3 fruit fly cellular contexts compared by ENCODE assay signal in the genomic region with DNA sequence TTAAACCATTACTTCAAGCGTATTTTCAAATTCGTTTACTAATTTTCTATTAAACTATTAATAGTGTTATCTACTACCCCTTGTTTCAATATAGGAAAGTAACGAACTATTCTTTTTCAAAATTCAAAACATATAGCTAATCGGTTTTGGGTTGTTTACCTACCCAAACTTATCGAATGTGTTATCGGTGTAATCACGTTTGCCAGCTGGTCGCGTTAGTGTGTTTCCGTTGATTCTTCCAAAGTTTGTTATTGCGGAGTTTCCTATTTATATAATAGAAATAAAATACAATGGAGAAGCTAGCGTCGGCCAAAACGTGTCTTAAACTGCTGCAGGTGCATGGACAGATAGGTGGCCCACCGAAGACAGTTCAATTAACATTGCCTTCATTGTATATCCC.
TF ChIP-seq lines count a peak whose summit lies in the region.

A gene (plus strand): TSS at position 213 of the 400 bp plus-strand sequence.

- TF ChIP-seq CTCF in whole organism, embryonic (GFP tag; optimal IDR thresholded peaks at IDR 0.05; lab: Kevin White, UChicago) = no peak

TF ChIP-seq in whole organism, adult, 20 proteins besides CTCF, POLR2A, EP300 and RAD21:
- no peak for TF ChIP-seq CG5204 (GFP tag; optimal IDR thresholded peaks at IDR 0.05; lab: Kevin White, UChicago)
- no peak for TF ChIP-seq cic (GFP tag; optimal IDR thresholded peaks at IDR 0.05; lab: Kevin White, UChicago)
- no peak for TF ChIP-seq cnc (optimal IDR thresholded peaks at IDR 0.05; lab: Kevin White, UChicago)
- TF ChIP-seq CG11617 (GFP tag; optimal IDR thresholded peaks at IDR 0.05; lab: Kevin White, UChicago) = no peak
- peak; percentile 12 for TF ChIP-seq bab1 (GFP tag; optimal IDR thresholded peaks at IDR 0.05; lab: Kevin White, UChicago)
- no peak for TF ChIP-seq Hr96 (GFP tag; optimal IDR thresholded peaks at IDR 0.05; lab: Kevin White, UChicago)
- TF ChIP-seq CG7101 (tag; optimal IDR thresholded peaks at IDR 0.05; lab: Kevin White, UChicago) = no peak
- TF ChIP-seq Mnt (GFP tag; optimal IDR thresholded peaks at IDR 0.05; lab: Kevin White, UChicago) = peak; percentile 24

TF ChIP-seq in whole organism, embryonic, 481 proteins besides CTCF, POLR2A, EP300 and RAD21 (continues in another document):
- peak; percentile 55 for TF ChIP-seq bbx (GFP tag; IDR thresholded peaks at IDR 0.05; lab: Robert Waterston, UW; ENCODE audit: partially characterized antibody)
- peak; percentile 50 for TF ChIP-seq pzg (GFP tag; optimal IDR thresholded peaks at IDR 0.05; lab: Kevin White, UChicago)
- TF ChIP-seq CG11560 (tag; IDR thresholded peaks at IDR 0.05; lab: Robert Waterston, UW) = peak; percentile 97
- no peak for TF ChIP-seq wdn (GFP tag; IDR thresholded peaks at IDR 0.05; lab: Robert Waterston, UW)
- peak; percentile 39; the same call in 1 of the 3 replicates for TF ChIP-seq vnd (GFP tag; IDR thresholded peaks at IDR 0.05; lab: Robert Waterston, UW; ENCODE audit: partially characterized antibody)
- no peak for TF ChIP-seq sr (GFP tag; IDR thresholded peaks at IDR 0.05; lab: Robert Waterston, UW)
- TF ChIP-seq CG4730 (GFP tag; IDR thresholded peaks at IDR 0.05; lab: Robert Waterston, UW) = no peak
- no peak for TF ChIP-seq CrebB (tag; optimal IDR thresholded peaks at IDR 0.05; lab: Kevin White, UChicago)
- no peak for TF ChIP-seq Nf-YC (tag; optimal IDR thresholded peaks at IDR 0.05; lab: Kevin White, UChicago)
- TF ChIP-seq ara (GFP tag; IDR thresholded peaks at IDR 0.05; lab: Robert Waterston, UW) = no peak
- peak; percentile 23; the same call in 1 of the 3 replicates for TF ChIP-seq CG16813 (GFP tag; IDR thresholded peaks at IDR 0.05; lab: Robert Waterston, UW; ENCODE audit: partially characterized antibody)
- 0 out of 4 replicates have a peak, but pooled peaks have one; percentile 34 for TF ChIP-seq Dll (GFP tag; IDR thresholded peaks at IDR 0.05; lab: Robert Waterston, UW; ENCODE audit: partially characterized antibody)
- no peak for TF ChIP-seq Dfd (GFP tag; optimal IDR thresholded peaks at IDR 0.05; lab: Kevin White, UChicago)
- peak; percentile 84 for TF ChIP-seq Dref (GFP tag; IDR thresholded peaks at IDR 0.05; lab: Robert Waterston, UW)
- TF ChIP-seq CG14710 (tag; optimal IDR thresholded peaks at IDR 0.05; lab: Kevin White, UChicago) = peak; percentile 9
- TF ChIP-seq Myb (GFP tag; optimal IDR thresholded peaks at IDR 0.05; lab: Kevin White, UChicago) = peak; percentile 85
- TF ChIP-seq MBD-R2 (GFP tag; IDR thresholded peaks at IDR 0.05; lab: Robert Waterston, UW) = peak; percentile 84
- TF ChIP-seq Opbp (GFP tag; IDR thresholded peaks at IDR 0.05; lab: Robert Waterston, UW; ENCODE audit: partially characterized antibody) = peak; percentile 36; the same call in 2 of the 3 replicates
- peak; percentile 53; the same call in 1 of the 2 replicates for TF ChIP-seq unc-4 (GFP tag; IDR thresholded peaks at IDR 0.05; lab: Robert Waterston, UW; ENCODE audit: partially characterized antibody)
- TF ChIP-seq CG8924 (tag; optimal IDR thresholded peaks at IDR 0.05; lab: Kevin White, UChicago) = no peak
- TF ChIP-seq Dp (GFP tag; optimal IDR thresholded peaks at IDR 0.05; lab: Kevin White, UChicago) = peak; percentile 60
- peak; percentile 78 for TF ChIP-seq CG34224 (GFP tag; IDR thresholded peaks at IDR 0.05; lab: Robert Waterston, UW; ENCODE audit: partially characterized antibody)
- no peak for TF ChIP-seq CG17802 (tag; optimal IDR thresholded peaks at IDR 0.05; lab: Kevin White, UChicago)
- peak; percentile 20 for TF ChIP-seq CG4617 (GFP tag; optimal IDR thresholded peaks at IDR 0.05; lab: Kevin White, UChicago; ENCODE audit: borderline replicate concordance)
- peak; percentile 55; the same call in 1 of the 2 replicates for TF ChIP-seq nerfin-2 (GFP tag; IDR thresholded peaks at IDR 0.05; lab: Robert Waterston, UW; ENCODE audit: partially characterized antibody)
- TF ChIP-seq gfzf (GFP tag; optimal IDR thresholded peaks at IDR 0.05; lab: Kevin White, UChicago) = peak; percentile 66
- TF ChIP-seq MESR4 (GFP tag; optimal IDR thresholded peaks at IDR 0.05; lab: Kevin White, UChicago) = peak; percentile 53
- TF ChIP-seq amos (GFP tag; IDR thresholded peaks at IDR 0.05; lab: Robert Waterston, UW; ENCODE audit: partially characterized antibody) = peak; percentile 48; the same call in 1 of the 2 replicates
- TF ChIP-seq E2f2 (GFP tag; IDR thresholded peaks at IDR 0.05; lab: Robert Waterston, UW) = peak; percentile 67
- TF ChIP-seq inv (GFP tag; IDR thresholded peaks at IDR 0.05; lab: Robert Waterston, UW; ENCODE audit: partially characterized antibody) = peak; percentile 36
- no peak for TF ChIP-seq Gug (GFP tag; IDR thresholded peaks at IDR 0.05; lab: Robert Waterston, UW)
- peak; percentile 80 for TF ChIP-seq HLH4C (GFP tag; IDR thresholded peaks at IDR 0.05; lab: Robert Waterston, UW; ENCODE audit: partially characterized antibody)
- peak; percentile 54 for TF ChIP-seq Scr (GFP tag; IDR thresholded peaks at IDR 0.05; lab: Robert Waterston, UW; ENCODE audit: partially characterized antibody)
- TF ChIP-seq bigmax (GFP tag; optimal IDR thresholded peaks at IDR 0.05; lab: Kevin White, UChicago) = peak; percentile 9
- TF ChIP-seq BEAF-32 (GFP tag; optimal IDR thresholded peaks at IDR 0.05; lab: Kevin White, UChicago) = peak; percentile 38

TF ChIP-seq in whole organism, prepupa, 60 proteins besides CTCF, POLR2A, EP300 and RAD21:
- no peak for TF ChIP-seq CG6854 (GFP tag; optimal IDR thresholded peaks at IDR 0.05; lab: Kevin White, UChicago)
- TF ChIP-seq fkh (GFP tag; optimal IDR thresholded peaks at IDR 0.05; lab: Kevin White, UChicago) = peak; percentile 92
